Worm (Caenorhabditis elegans) whole organism, mixed stage, embryonic: ENCODE results near the gene EEED8.2.
A peak's percentile ranks its signal among the peaks of the same experiment; 100 is the strongest.

ENCODE experiments used
- M03D4.4 ChIP-seq: sonication (generic microtip); optimal IDR thresholded peaks from 2 replicates; lab custom pipeline; 2017; ENCODE audit warnings: mild to moderate bottlenecking, missing genetic modification characterization, missing compliant biosample characterization
- bed-3 ChIP-seq: fragments of 200-800 bp; sonication (Bioruptor generic); optimal IDR thresholded peaks from 3 replicates; lab custom pipeline; 2018; ENCODE audit warnings: mild to moderate bottlenecking, missing genetic modification characterization, moderate library complexity, missing compliant biosample characterization
- blmp-1 ChIP-seq: fragments of 150-350 bp; optimal IDR thresholded peaks from 2 replicates; lab custom pipeline; 2014; ENCODE audit warnings: missing biosample characterization, missing genetic modification characterization
- ceh-39 ChIP-seq: fragments of 150-350 bp; optimal IDR thresholded peaks from 2 replicates; lab custom pipeline; 2014; ENCODE audit warnings: missing biosample characterization, missing genetic modification characterization
- ceh-43 ChIP-seq: fragments of 200-800 bp; sonication (Bioruptor generic); optimal IDR thresholded peaks from 2 replicates; lab custom pipeline; 2018; ENCODE audit warnings: mild to moderate bottlenecking, missing genetic modification characterization, moderate library complexity, missing compliant biosample characterization
- ceh-83 ChIP-seq: fragments of 200-800 bp; sonication (Bioruptor generic); optimal IDR thresholded peaks from 2 replicates; lab custom pipeline; 2018; ENCODE audit warnings: mild to moderate bottlenecking, missing genetic modification characterization, missing compliant biosample characterization
- ces-1 ChIP-seq: fragments of 150-350 bp; optimal IDR thresholded peaks from 2 replicates; lab custom pipeline; 2014; ENCODE audit warnings: missing biosample characterization, missing genetic modification reagents, missing genetic modification characterization
- cnd-1 ChIP-seq: fragments of 200-800 bp; sonication (Bioruptor generic); optimal IDR thresholded peaks from 2 replicates; lab custom pipeline; 2018; ENCODE audit warnings: mild to moderate bottlenecking, missing genetic modification characterization, missing compliant biosample characterization
- drap-1 ChIP-seq: fragments of 200-800 bp; sonication (Bioruptor generic); optimal IDR thresholded peaks from 3 replicates; lab custom pipeline; 2018; ENCODE audit warnings: mild to moderate bottlenecking, missing genetic modification characterization, missing compliant biosample characterization
- elt-1 ChIP-seq: sonication (generic microtip); optimal IDR thresholded peaks from 2 replicates; lab custom pipeline; 2017; ENCODE audit warnings: missing genetic modification characterization, mild to moderate bottlenecking, missing compliant biosample characterization, antibody characterized with exemption, moderate library complexity, borderline replicate concordance; ENCODE audit not compliant: insufficient read depth
- elt-3 ChIP-seq: fragments of 150-350 bp; optimal IDR thresholded peaks from 2 replicates; lab custom pipeline; 2014; ENCODE audit warnings: missing biosample characterization, missing genetic modification characterization
- flh-1 ChIP-seq: fragments of 200-800 bp; sonication (Bioruptor generic); optimal IDR thresholded peaks from 2 replicates; lab custom pipeline; 2018; ENCODE audit warnings: mild to moderate bottlenecking, missing genetic modification characterization, moderate library complexity, missing compliant biosample characterization
- ham-2 ChIP-seq: fragments of 200-800 bp; sonication (Bioruptor generic); optimal IDR thresholded peaks from 2 replicates; lab custom pipeline; 2018; ENCODE audit warnings: mild to moderate bottlenecking, missing genetic modification characterization, missing compliant biosample characterization
- hlh-1 ChIP-seq: fragments of 150-350 bp; optimal IDR thresholded peaks from 2 replicates; lab custom pipeline; 2014; ENCODE audit warnings: missing biosample characterization, missing genetic modification reagents, missing genetic modification characterization
- lin-13 ChIP-seq: fragments of 150-350 bp; optimal IDR thresholded peaks from 2 replicates; lab custom pipeline; 2014; ENCODE audit warnings: missing biosample characterization, missing genetic modification characterization
- lin-32 ChIP-seq: fragments of 200-800 bp; sonication (Bioruptor generic); optimal IDR thresholded peaks from 2 replicates; lab custom pipeline; 2018; ENCODE audit warnings: mild to moderate bottlenecking, missing genetic modification characterization, missing compliant biosample characterization
- lsy-2 ChIP-seq: fragments of 150-350 bp; optimal IDR thresholded peaks from 2 replicates; lab custom pipeline; 2014; ENCODE audit warnings: missing biosample characterization, missing genetic modification characterization
- mab-5 ChIP-seq: fragments of 150-350 bp; optimal IDR thresholded peaks from 2 replicates; lab custom pipeline; 2014; ENCODE audit warnings: missing biosample characterization, missing genetic modification characterization
- mep-1 ChIP-seq: fragments of 150-350 bp; optimal IDR thresholded peaks from 2 replicates; lab custom pipeline; 2017; ENCODE audit warnings: missing biosample characterization, missing genetic modification reagents, missing genetic modification characterization, inconsistent platforms
- mls-2 ChIP-seq: sonication (generic microtip); optimal IDR thresholded peaks from 2 replicates; lab custom pipeline; 2016; ENCODE audit warnings: mild to moderate bottlenecking, missing genetic modification characterization, moderate library complexity, missing compliant biosample characterization
- nhr-12 ChIP-seq: fragments of 150-350 bp; optimal IDR thresholded peaks from 2 replicates; lab custom pipeline; 2014; ENCODE audit warnings: missing biosample characterization, missing genetic modification characterization
- nhr-2 ChIP-seq: fragments of 150-350 bp; optimal IDR thresholded peaks from 2 replicates; lab custom pipeline; 2014; ENCODE audit warnings: missing biosample characterization, missing genetic modification characterization
- nhr-237 ChIP-seq: fragments of 150-350 bp; optimal IDR thresholded peaks from 2 replicates; lab custom pipeline; 2014; ENCODE audit warnings: missing biosample characterization, missing genetic modification characterization
- nhr-28 ChIP-seq: fragments of 150-350 bp; optimal IDR thresholded peaks from 2 replicates; lab custom pipeline; 2014; ENCODE audit warnings: missing biosample characterization, missing genetic modification characterization
- nhr-76 ChIP-seq: sonication (generic microtip); optimal IDR thresholded peaks from 2 replicates; lab custom pipeline; 2017; ENCODE audit warnings: missing biosample characterization, missing genetic modification characterization
- pha-4 ChIP-seq: fragments of 150-350 bp; optimal IDR thresholded peaks from 2 replicates; lab custom pipeline; 2018; ENCODE audit warnings: missing biosample characterization, missing genetic modification reagents, missing genetic modification characterization
- sem-2 ChIP-seq: fragments of 200-800 bp; sonication (Bioruptor generic); optimal IDR thresholded peaks from 2 replicates; lab custom pipeline; 2018; ENCODE audit warnings: mild to moderate bottlenecking, missing genetic modification characterization, missing compliant biosample characterization
- snpc-4 ChIP-seq: fragments of 150-350 bp; optimal IDR thresholded peaks from 2 replicates; lab custom pipeline; 2014; ENCODE audit warnings: missing biosample characterization, missing genetic modification characterization
- sptf-1 ChIP-seq: sonication (generic microtip); optimal IDR thresholded peaks from 2 replicates; lab custom pipeline; 2017; ENCODE audit warnings: mild to moderate bottlenecking, missing genetic modification characterization, moderate library complexity, missing compliant biosample characterization
- tbx-8 ChIP-seq: fragments of 200-800 bp; sonication (Bioruptor generic); optimal IDR thresholded peaks from 2 replicates; lab custom pipeline; 2018; ENCODE audit warnings: mild to moderate bottlenecking, missing genetic modification characterization, moderate library complexity, missing compliant biosample characterization
- unc-120 ChIP-seq: sonication (generic microtip); optimal IDR thresholded peaks from 2 replicates; lab custom pipeline; 2017; ENCODE audit warnings: missing genetic modification characterization, missing compliant biosample characterization; ENCODE audit not compliant: poor library complexity, severe bottlenecking
- unc-39 ChIP-seq: fragments of 150-350 bp; optimal IDR thresholded peaks from 2 replicates; lab custom pipeline; 2014; ENCODE audit warnings: missing biosample characterization, missing genetic modification characterization
- unc-62 ChIP-seq: fragments of 150-350 bp; optimal IDR thresholded peaks from 2 replicates; lab custom pipeline; 2014; ENCODE audit warnings: missing biosample characterization, missing genetic modification reagents, missing genetic modification characterization
- zip-8 ChIP-seq: fragments of 150-350 bp; optimal IDR thresholded peaks from 2 replicates; lab custom pipeline; 2014; ENCODE audit warnings: missing biosample characterization, missing genetic modification characterization
- ztf-11 ChIP-seq: fragments of 150-350 bp; optimal IDR thresholded peaks from 2 replicates; lab custom pipeline; 2014; ENCODE audit warnings: missing biosample characterization, missing genetic modification characterization

Gene EEED8.2

ce11 chrII:5389831-5390323 lies 26.6 kb upstream of the EEED8.2 start, which contains the start of gene ndx-6 (continued):
- no peak for TF ChIP-seq bed-3

- no peak for TF ChIP-seq elt-3 (tag; lab: Kevin White, UChicago)
- TF ChIP-seq snpc-4 (tag; lab: Kevin White, UChicago), result no peak
- TF ChIP-seq nhr-237 (tag; lab: Kevin White, UChicago), result no peak
- no peak for TF ChIP-seq zip-8 (tag; lab: Kevin White, UChicago)
- TF ChIP-seq, all 35 proteins: peak for 0
Measured at ce11 chrII:5391447-5391846, 25.1 kb upstream of the EEED8.2 start.

ce11 chrII:5393090-5393489 lies 23.4 kb upstream of the EEED8.2 start, which contains the start of gene brap-2:
Gene brap-2 (minus strand): TSS chrII:5393190.
- no peak for TF ChIP-seq lsy-2
- no peak for TF ChIP-seq nhr-237 (tag; lab: Kevin White, UChicago)
- TF ChIP-seq tbx-8 (GFP tag; lab: Kevin White, UChicago), result no peak
- TF ChIP-seq unc-39, result no peak
- no peak for TF ChIP-seq mls-2 (tag; lab: Kevin White, UChicago)
- TF ChIP-seq ceh-43 (GFP tag; lab: Kevin White, UChicago), result no peak
- no peak for TF ChIP-seq snpc-4 (tag; lab: Kevin White, UChicago)
- no peak for TF ChIP-seq bed-3

- TF ChIP-seq nhr-76 (tag; lab: Kevin White, UChicago) (no peak), nhr-28 (tag; lab: Kevin White, UChicago) (no peak), lin-13 (tag; lab: Kevin White, UChicago) (no peak), unc-62 (no peak), lsy-2 (no peak), flh-1 (GFP tag; lab: Kevin White, UChicago) (no peak), elt-3 (tag; lab: Kevin White, UChicago) (no peak), unc-39 (no peak), zip-8 (tag; lab: Kevin White, UChicago) (no peak)
- TF ChIP-seq, all 35 proteins: peak for 0
Measured at ce11 chrII:5395594-5395993, 20.9 kb upstream of the EEED8.2 start, which contains the start of gene pink-1. Gene pink-1 (minus strand): TSS chrII:5395694.

ce11 chrII:5398779-5399178 lies 17.7 kb upstream of the EEED8.2 start, which contains the start of gene fbxl-3:
Gene fbxl-3 (minus strand): TSS chrII:5398902.
- TF ChIP-seq pha-4 (tag; lab: Kevin White, UChicago), result peak; percentile 65
- TF ChIP-seq drap-1 (GFP tag; lab: Kevin White, UChicago), result no peak
- TF ChIP-seq cnd-1, result no peak
- no peak for TF ChIP-seq ztf-11 (tag; lab: Kevin White, UChicago)

ce11 chrII:5399201-5399600 lies 17.3 kb upstream of the EEED8.2 start, which contains the start of gene mog-5:
Gene mog-5 (plus strand): TSS chrII:5399538.
- TF ChIP-seq elt-1 (tag; lab: Kevin White, UChicago) (no peak), lin-13 (tag; lab: Kevin White, UChicago) (no peak), mls-2 (tag; lab: Kevin White, UChicago) (no peak), elt-3 (tag; lab: Kevin White, UChicago) (no peak), lin-32 (GFP tag; lab: Kevin White, UChicago) (no peak), lsy-2 (peak; percentile 15), unc-120 (tag; lab: Kevin White, UChicago) (no peak), nhr-237 (tag; lab: Kevin White, UChicago) (peak; percentile 8), mab-5 (tag; lab: Kevin White, UChicago) (no peak), unc-62 (no peak), blmp-1 (tag; lab: Kevin White, UChicago) (peak; percentile 18), drap-1 (GFP tag; lab: Kevin White, UChicago) (peak; percentile 40), ceh-43 (GFP tag; lab: Kevin White, UChicago) (peak; percentile 86), M03D4.4 (tag; lab: Kevin White, UChicago) (peak; percentile 74), ztf-11 (tag; lab: Kevin White, UChicago) (no peak), tbx-8 (GFP tag; lab: Kevin White, UChicago) (no peak), nhr-76 (tag; lab: Kevin White, UChicago) (no peak), sptf-1 (tag; lab: Kevin White, UChicago) (no peak), zip-8 (tag; lab: Kevin White, UChicago) (no peak), ces-1 (GFP tag; lab: Kevin White, UChicago) (peak; percentile 74), nhr-2 (tag; lab: Kevin White, UChicago) (no peak), ham-2 (GFP tag; lab: Kevin White, UChicago) (peak; percentile 58), mep-1 (tag; lab: Kevin White, UChicago) (peak; percentile 33), snpc-4 (tag; lab: Kevin White, UChicago) (no peak), ceh-39 (tag; lab: Kevin White, UChicago) (no peak), cnd-1 (no peak), flh-1 (GFP tag; lab: Kevin White, UChicago) (no peak), ceh-83 (no peak), hlh-1 (peak; percentile 52), bed-3 (peak; percentile 40), nhr-12 (tag; lab: Kevin White, UChicago) (no peak), sem-2 (peak; percentile 16)
